Fruit fly (Drosophila melanogaster) whole organism, pupa: ENCODE measurements around the gene CG9743.

ENCODE experiments used
- CG13204 ChIP-seq: fragments of 200-800 bp; sonication (Bioruptor generic); optimal IDR thresholded peaks from 2 replicates; lab custom pipeline; 2018; ENCODE audit warnings: missing biosample characterization, mild to moderate bottlenecking, missing genetic modification characterization, moderate library complexity
- CG14655 ChIP-seq: fragments of 200-800 bp; sonication (Bioruptor generic); optimal IDR thresholded peaks from 3 replicates; lab custom pipeline; 2017; ENCODE audit warnings: mild to moderate bottlenecking, missing biosample characterization, missing genetic modification reagents, missing genetic modification characterization
- CG15710 ChIP-seq: fragments of 200-800 bp; sonication (Bioruptor generic); optimal IDR thresholded peaks from 2 replicates; lab custom pipeline; 2018; ENCODE audit warnings: missing biosample characterization, mild to moderate bottlenecking, missing genetic modification characterization, moderate library complexity
- CG32121 ChIP-seq: fragments of 200-800 bp; sonication (Bioruptor generic); IDR thresholded peaks from 2 replicates; pipeline ENCODE4 v1.3.6; 2022; ENCODE audit warnings: missing biosample characterization, missing genetic modification characterization
- CG34367 ChIP-seq: fragments of 200-800 bp; sonication (Bioruptor generic); optimal IDR thresholded peaks from 2 replicates; lab custom pipeline; 2018; ENCODE audit warnings: missing biosample characterization, mild to moderate bottlenecking, missing genetic modification characterization
- CG8159 ChIP-seq: fragments of 200-800 bp; sonication (Bioruptor generic); optimal IDR thresholded peaks from 3 replicates; lab custom pipeline; 2018; ENCODE audit warnings: missing biosample characterization, mild to moderate bottlenecking, missing genetic modification characterization, moderate library complexity
- CG8301 ChIP-seq: fragments of 200-800 bp; sonication (Bioruptor generic); optimal IDR thresholded peaks from 2 replicates; lab custom pipeline; 2018; ENCODE audit warnings: missing biosample characterization, mild to moderate bottlenecking, missing genetic modification characterization
- CG9948 ChIP-seq: fragments of 200-800 bp; sonication (Bioruptor generic); optimal IDR thresholded peaks from 2 replicates; lab custom pipeline; 2018; ENCODE audit warnings: missing biosample characterization, mild to moderate bottlenecking, missing genetic modification characterization, moderate library complexity
- D1 ChIP-seq: fragments of 200-800 bp; sonication (Bioruptor generic); optimal IDR thresholded peaks from 2 replicates; lab custom pipeline; 2018; ENCODE audit warnings: missing biosample characterization, mild to moderate bottlenecking, missing genetic modification characterization, moderate library complexity
- EcR ChIP-seq: fragments of 200-800 bp; sonication (Bioruptor generic); optimal IDR thresholded peaks from 3 replicates; lab custom pipeline; 2019; ENCODE audit warnings: missing biosample characterization, missing genetic modification characterization, mild to moderate bottlenecking, moderate library complexity, missing genetic modification reagents
- Ets98B ChIP-seq: fragments of 200-800 bp; sonication (Bioruptor generic); IDR thresholded peaks from 2 replicates; pipeline ENCODE4 v1.3.6; 2022; ENCODE audit warnings: missing biosample characterization, missing genetic modification characterization
- fd96Ca ChIP-seq: fragments of 200-800 bp; sonication (Bioruptor generic); IDR thresholded peaks from 3 replicates; pipeline ENCODE4 v1.3.6; 2022; ENCODE audit warnings: missing biosample characterization, missing genetic modification characterization
- gl ChIP-seq: fragments of 200-800 bp; sonication (Bioruptor generic); optimal IDR thresholded peaks from 2 replicates; lab custom pipeline; 2018; ENCODE audit warnings: missing biosample characterization, mild to moderate bottlenecking, missing genetic modification characterization
- rn ChIP-seq: fragments of 200-800 bp; sonication (Bioruptor generic); IDR thresholded peaks from 2 replicates; pipeline ENCODE4 v1.3.6; 2022; ENCODE audit warnings: missing biosample characterization, missing genetic modification characterization

DNA sequence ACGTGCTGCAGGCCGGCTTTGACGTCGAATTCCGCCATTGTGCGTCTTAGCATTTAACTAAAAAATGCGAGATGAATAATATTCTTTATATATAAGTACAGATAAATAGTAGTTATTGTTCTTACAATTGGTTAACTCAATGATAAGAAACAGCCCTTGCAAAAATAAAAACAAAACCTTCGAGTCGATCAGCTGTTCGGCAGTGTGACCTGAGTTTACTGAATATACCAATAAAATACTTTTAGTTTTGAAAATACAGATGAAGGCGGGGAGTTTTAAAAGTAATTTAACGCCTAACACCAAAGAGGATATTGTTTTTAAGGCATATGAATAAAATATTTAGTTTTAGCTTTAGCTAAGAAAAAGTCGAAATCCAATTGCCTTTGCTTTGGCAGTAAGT is 25.3 kb downstream of the CG9743 start, which contains the start of the genes CG1983 and CG15530:
- TF ChIP-seq EcR (GFP tag; lab: Kevin White, UChicago) (no peak), CG8301 (tag; lab: Kevin White, UChicago) (no peak), D1 (tag; lab: Kevin White, UChicago) (no peak), gl (tag; lab: Kevin White, UChicago) (no peak), CG32121 (GFP tag; lab: Robert Waterston, UW) (no peak), CG15710 (tag; lab: Kevin White, UChicago) (no peak), Ets98B (GFP tag; lab: Robert Waterston, UW) (no peak), CG34367 (tag; lab: Kevin White, UChicago) (no peak), fd96Ca (no peak), CG8159 (tag; lab: Kevin White, UChicago) (no peak), CG13204 (GFP tag; lab: Kevin White, UChicago) (no peak), CG14655 (no peak), rn (no peak), CG9948 (tag; lab: Kevin White, UChicago) (no peak)
